Worm (Caenorhabditis elegans) whole organism, young adult: Measurements from ENCODE around the gene mspn-1.

Experiments
- T07F8.4 ChIP-seq: sonication (generic microtip); optimal IDR thresholded peaks from 2 replicates; lab custom pipeline; 2016; ENCODE audit warnings: mild to moderate bottlenecking, missing genetic modification characterization, moderate library complexity, missing compliant biosample characterization
- ets-4 ChIP-seq: fragments of 200-800 bp; sonication (Bioruptor generic); optimal IDR thresholded peaks from 2 replicates; lab custom pipeline; 2018; ENCODE audit warnings: mild to moderate bottlenecking, missing genetic modification characterization, missing compliant biosample characterization
- hsf-1 ChIP-seq: fragments of 200-800 bp; sonication (Bioruptor generic); IDR thresholded peaks from 2 replicates; pipeline ENCODE4 v1.3.6; 2022; ENCODE audit warnings: missing genetic modification reagents, missing genetic modification characterization, missing compliant biosample characterization
- lin-40 ChIP-seq: sonication (generic microtip); optimal IDR thresholded peaks from 2 replicates; lab custom pipeline; 2016; ENCODE audit warnings: missing genetic modification characterization, mild to moderate bottlenecking, missing compliant biosample characterization, missing genotype, missing genetic modification reagents
- lir-1 ChIP-seq: fragments of 200-800 bp; sonication (Bioruptor generic); conservative IDR thresholded peaks from 2 replicates; pipeline ENCODE4 v1.3.6; 2022; ENCODE audit warnings: missing genetic modification reagents, missing genetic modification characterization, missing compliant biosample characterization
- lsl-1 ChIP-seq: fragments of 200-800 bp; sonication (Bioruptor generic); optimal IDR thresholded peaks from 2 replicates; lab custom pipeline; 2018; ENCODE audit warnings: mild to moderate bottlenecking, missing genetic modification characterization, moderate library complexity, missing compliant biosample characterization
- mcd-1 ChIP-seq: fragments of 200-800 bp; sonication (Bioruptor generic); IDR thresholded peaks from 2 replicates; pipeline ENCODE4 v1.3.6; 2022; ENCODE audit warnings: missing genetic modification reagents, missing genetic modification characterization, missing compliant biosample characterization
- pbrm-1 ChIP-seq: fragments of 200-800 bp; sonication (Bioruptor generic); IDR thresholded peaks from 2 replicates; pipeline ENCODE4 v1.3.6; 2022; ENCODE audit warnings: missing genetic modification reagents, missing genetic modification characterization, missing compliant biosample characterization
- snpc-1.1 ChIP-seq: sonication (generic microtip); optimal IDR thresholded peaks from 2 replicates; lab custom pipeline; 2017; ENCODE audit warnings: missing genetic modification characterization, mild to moderate bottlenecking, missing compliant biosample characterization, antibody characterized with exemption, moderate library complexity, missing genotype, missing genetic modification reagents; ENCODE audit not compliant: insufficient read depth
- snpc-1.3 ChIP-seq: sonication (generic microtip); optimal IDR thresholded peaks from 2 replicates; lab custom pipeline; 2017; ENCODE audit warnings: missing genetic modification characterization, mild to moderate bottlenecking, missing compliant biosample characterization, antibody characterized with exemption, moderate library complexity, missing genotype, missing genetic modification reagents; ENCODE audit not compliant: insufficient read depth
- unc-62 ChIP-seq: fragments of 150-350 bp; optimal IDR thresholded peaks from 2 replicates; lab custom pipeline; 2014; ENCODE audit warnings: missing biosample characterization, missing genetic modification reagents, missing genetic modification characterization
- ztf-22 ChIP-seq: fragments of 200-800 bp; sonication (Bioruptor generic); optimal IDR thresholded peaks from 2 replicates; lab custom pipeline; 2018; ENCODE audit warnings: mild to moderate bottlenecking, missing genetic modification characterization, moderate library complexity, missing compliant biosample characterization

- no peak for TF ChIP-seq lin-40
- no peak for TF ChIP-seq unc-62 (GFP tag; lab: Kevin White, UChicago)
- no peak for TF ChIP-seq hsf-1 (GFP tag; lab: Robert Waterston, UW)
- TF ChIP-seq ets-4: no peak
- no peak for TF ChIP-seq snpc-1.3
- TF ChIP-seq lsl-1: no peak
- no peak for TF ChIP-seq T07F8.4 (tag; lab: Kevin White, UChicago)
- no peak for TF ChIP-seq snpc-1.1 (tag; lab: Kevin White, UChicago)
- no peak for TF ChIP-seq pbrm-1 (GFP tag; lab: Robert Waterston, UW)
- TF ChIP-seq lir-1 (GFP tag; lab: Robert Waterston, UW): no peak
- no peak for TF ChIP-seq ztf-22 (GFP tag; lab: Kevin White, UChicago)
- TF ChIP-seq mcd-1 (GFP tag; lab: Robert Waterston, UW): no peak
Observed at ce11 chrIV:10180133-10180749, 2.5 kb downstream of the mspn-1 start, which contains the start of gene gta-1.
